Worm (Caenorhabditis elegans) whole organism, early embryonic: Measurements from ENCODE around the gene clec-80.
"Not testable (repeated sequence)": the region's sequence is repeated elsewhere in the genome, so short reads cannot be mapped to it uniquely, and the experiment has no call there.

Experiments used
- B0310.2 ChIP-seq: sonication (generic microtip); optimal IDR thresholded peaks from 2 replicates; lab custom pipeline; 2016; ENCODE audit warnings: mild to moderate bottlenecking, missing genetic modification characterization, missing compliant biosample characterization
- F13C5.2 ChIP-seq: sonication (generic microtip); optimal IDR thresholded peaks from 2 replicates; lab custom pipeline; 2017; ENCODE audit warnings: mild to moderate bottlenecking, missing genetic modification characterization, inconsistent platforms, missing compliant biosample characterization
- aly-1 ChIP-seq: sonication (generic microtip); optimal IDR thresholded peaks from 2 replicates; lab custom pipeline; 2016; ENCODE audit warnings: missing genetic modification characterization, missing compliant biosample characterization
- ama-1 ChIP-seq: fragments of 150-350 bp; optimal IDR thresholded peaks from 2 replicates; lab custom pipeline; 2014
- ceh-13 ChIP-seq: fragments of 200-800 bp; sonication (Bioruptor generic); optimal IDR thresholded peaks from 2 replicates; lab custom pipeline; 2018; ENCODE audit warnings: mild to moderate bottlenecking, missing genetic modification characterization, missing compliant biosample characterization
- ceh-36 ChIP-seq: sonication (generic microtip); optimal IDR thresholded peaks from 2 replicates; lab custom pipeline; 2016; ENCODE audit warnings: missing genetic modification characterization, inconsistent platforms, missing compliant biosample characterization
- ets-7 ChIP-seq: sonication (generic microtip); optimal IDR thresholded peaks from 2 replicates; lab custom pipeline; 2016; ENCODE audit warnings: missing genotype, missing genetic modification characterization, missing compliant biosample characterization
- flt-1 ChIP-seq: fragments of 200-800 bp; sonication (Bioruptor generic); IDR thresholded peaks from 2 replicates; pipeline ENCODE4 v1.3.6; 2022; ENCODE audit warnings: missing genetic modification characterization, missing compliant biosample characterization
- hmbx-1 ChIP-seq: sonication (generic microtip); optimal IDR thresholded peaks from 2 replicates; lab custom pipeline; 2016; ENCODE audit warnings: mild to moderate bottlenecking, missing genetic modification characterization, missing compliant biosample characterization
- hmg-4 ChIP-seq: fragments of 200-800 bp; sonication (Bioruptor generic); optimal IDR thresholded peaks from 2 replicates; lab custom pipeline; 2018; ENCODE audit warnings: mild to moderate bottlenecking, missing genetic modification characterization, missing compliant biosample characterization
- hnd-1 ChIP-seq: sonication (generic microtip); optimal IDR thresholded peaks from 2 replicates; lab custom pipeline; 2016; ENCODE audit warnings: missing genetic modification characterization, missing compliant biosample characterization
- pes-1 ChIP-seq: fragments of 200-800 bp; sonication (Bioruptor generic); IDR thresholded peaks from 2 replicates; pipeline ENCODE4 v1.3.6; 2022; ENCODE audit warnings: missing genetic modification reagents, missing genetic modification characterization, missing compliant biosample characterization
- scrt-1 ChIP-seq: fragments of 200-800 bp; sonication (Bioruptor generic); IDR thresholded peaks from 2 replicates; pipeline ENCODE4 v1.3.6; 2022; ENCODE audit warnings: missing genetic modification characterization, missing compliant biosample characterization
- sea-1 ChIP-seq: fragments of 200-800 bp; sonication (Bioruptor generic); conservative IDR thresholded peaks from 2 replicates; pipeline ENCODE4 v1.3.6; 2022; ENCODE audit warnings: missing genetic modification characterization, missing compliant biosample characterization
- tbx-11 ChIP-seq: fragments of 200-800 bp; sonication (Bioruptor generic); IDR thresholded peaks from 2 replicates; pipeline ENCODE4 v1.3.6; 2022; ENCODE audit warnings: missing genetic modification characterization, missing compliant biosample characterization
- tbx-37 ChIP-seq: fragments of 200-800 bp; sonication (Bioruptor generic); conservative IDR thresholded peaks from 2 replicates; pipeline ENCODE4 v1.3.6; 2022; ENCODE audit warnings: missing genetic modification reagents, missing genetic modification characterization, missing compliant biosample characterization
- tra-4 ChIP-seq: sonication (generic microtip); optimal IDR thresholded peaks from 2 replicates; lab custom pipeline; 2017; ENCODE audit warnings: missing genetic modification characterization, missing compliant biosample characterization

clec-80 gene

DNA sequence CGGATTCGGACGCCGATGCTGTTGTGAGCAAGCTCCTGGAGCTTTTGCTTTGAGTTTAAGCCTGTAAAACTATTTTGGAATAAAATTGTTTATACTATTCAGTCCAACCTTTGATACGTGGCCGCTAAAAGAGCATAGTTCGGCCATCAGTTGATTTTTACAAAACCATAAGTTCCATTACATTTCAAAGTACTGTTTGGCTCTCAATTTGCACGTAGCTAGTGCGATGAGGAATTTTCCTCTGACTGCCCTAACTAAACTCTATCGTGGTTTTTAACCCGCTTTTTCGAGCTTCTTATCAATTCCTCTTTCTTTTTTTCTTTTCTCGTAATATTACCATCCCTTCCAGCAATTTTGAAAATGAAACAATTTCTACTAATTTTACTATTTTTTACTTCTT, at the start of gene clec-80:
TSS of gene clec-80 (plus strand) at position 301 of the 400 bp plus-strand sequence.
- TF ChIP-seq hmg-4 (GFP tag; lab: Kevin White, UChicago) = no peak

DNA sequence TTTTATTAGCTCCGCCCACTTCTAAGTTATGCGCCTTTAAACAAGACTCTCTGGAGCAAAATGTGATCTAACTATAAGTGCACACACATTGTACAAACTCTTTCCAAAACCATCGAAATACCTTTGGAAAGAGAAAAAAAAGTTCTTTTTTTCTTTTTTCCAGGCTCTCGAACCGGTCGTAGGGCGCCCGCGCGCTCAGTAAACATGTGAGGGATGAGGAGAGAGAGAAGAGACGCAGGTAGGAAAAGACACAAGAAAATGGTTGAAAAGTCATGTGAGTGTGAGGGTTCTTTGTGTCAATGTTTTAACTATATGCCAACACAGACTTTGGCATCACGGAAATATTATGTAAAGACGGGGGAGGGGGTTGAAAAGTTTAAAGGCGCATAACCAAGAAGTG, 49.0 kb upstream of the clec-80 start:
- TF ChIP-seq tbx-11 (GFP tag; lab: Robert Waterston, UW) = no peak
- no peak for TF ChIP-seq hmbx-1 (tag; lab: Kevin White, UChicago)
- no peak for TF ChIP-seq hmg-4 (GFP tag; lab: Kevin White, UChicago)
- no peak for TF ChIP-seq scrt-1 (GFP tag; lab: Robert Waterston, UW)
- TF ChIP-seq hnd-1 = no peak
- TF ChIP-seq F13C5.2 (tag; lab: Kevin White, UChicago) = no peak
- no peak for TF ChIP-seq B0310.2
- TF ChIP-seq flt-1 (GFP tag; lab: Robert Waterston, UW) = no peak
- TF ChIP-seq ceh-36 = no peak
- no peak for TF ChIP-seq pes-1 (GFP tag; lab: Robert Waterston, UW)
- no peak for TF ChIP-seq aly-1 (tag; lab: Kevin White, UChicago)
- no peak for TF ChIP-seq tbx-37
- TF ChIP-seq sea-1 (GFP tag; lab: Robert Waterston, UW) = no peak
- TF ChIP-seq ama-1 (lab: Kevin White, UChicago) = no peak
- no peak for TF ChIP-seq ceh-13 (GFP tag; lab: Kevin White, UChicago)
- no peak for TF ChIP-seq ets-7
- no peak for TF ChIP-seq tra-4

DNA sequence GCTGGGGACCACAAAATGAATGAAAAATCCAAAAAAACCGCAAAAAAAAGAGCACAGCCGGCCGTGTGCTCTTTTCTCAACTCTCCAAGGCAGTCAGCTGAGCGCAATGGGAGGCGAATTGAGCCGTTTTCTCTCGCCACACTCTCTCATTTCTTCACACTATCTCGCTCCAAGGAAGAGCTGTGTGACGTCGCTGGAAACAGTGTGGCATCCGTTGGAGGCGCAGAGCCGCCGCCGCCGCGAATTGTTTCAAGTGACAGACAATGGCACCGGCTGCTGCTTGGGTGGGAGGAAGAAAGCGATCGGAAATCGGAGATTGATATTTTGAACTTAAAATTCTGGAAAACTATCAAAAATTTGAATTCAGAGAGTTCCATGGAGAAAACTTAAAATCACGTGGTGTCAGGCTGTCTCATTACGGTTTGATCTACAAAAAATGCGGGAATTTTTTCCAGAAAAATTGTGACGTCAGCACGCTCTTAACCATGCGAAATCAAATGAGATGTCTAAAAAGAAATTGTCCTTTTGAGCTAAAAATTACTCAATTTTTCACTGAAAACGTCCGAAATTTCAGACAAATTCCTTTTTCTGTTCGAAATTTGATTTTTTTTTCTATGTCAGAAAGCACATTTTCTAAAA, 47.4 kb upstream of the clec-80 start:
- TF ChIP-seq tbx-11 (GFP tag; lab: Robert Waterston, UW) = no peak
- no peak for TF ChIP-seq hmg-4 (GFP tag; lab: Kevin White, UChicago)
- no peak for TF ChIP-seq hmbx-1 (tag; lab: Kevin White, UChicago)
- TF ChIP-seq tbx-37 = no peak
- no peak for TF ChIP-seq aly-1 (tag; lab: Kevin White, UChicago)
- no peak for TF ChIP-seq hnd-1
- no peak for TF ChIP-seq B0310.2
- TF ChIP-seq tra-4 = no peak
- no peak for TF ChIP-seq flt-1 (GFP tag; lab: Robert Waterston, UW)
- no peak for TF ChIP-seq ceh-36
- no peak for TF ChIP-seq ets-7
- TF ChIP-seq ceh-13 (GFP tag; lab: Kevin White, UChicago) = no peak
- no peak for TF ChIP-seq ama-1 (lab: Kevin White, UChicago)
- no peak for TF ChIP-seq sea-1 (GFP tag; lab: Robert Waterston, UW)
- no peak for TF ChIP-seq F13C5.2 (tag; lab: Kevin White, UChicago)

DNA sequence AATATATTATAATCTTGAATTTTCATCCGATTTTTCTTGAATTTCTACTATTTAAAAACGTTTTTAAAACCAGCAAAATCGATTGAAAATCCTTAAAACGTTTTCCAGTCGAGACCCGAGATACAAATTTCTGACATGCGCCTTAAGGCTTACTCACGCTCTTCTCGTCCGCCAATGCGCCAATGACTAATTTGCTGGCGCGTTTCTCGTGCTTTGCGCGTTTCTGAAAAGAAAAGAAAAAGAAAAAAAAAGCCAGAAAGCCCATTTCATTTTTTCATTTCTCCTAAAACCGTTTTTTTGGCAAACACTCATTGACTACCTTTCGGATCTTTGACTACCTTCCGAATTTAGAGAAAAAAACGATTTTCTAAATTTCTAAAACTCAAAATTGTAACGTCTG, 46.8 kb upstream of the clec-80 start:
- TF ChIP-seq hmbx-1 (tag; lab: Kevin White, UChicago) (no peak), ama-1 (lab: Kevin White, UChicago) (no peak), tra-4 (no peak), aly-1 (tag; lab: Kevin White, UChicago) (no peak), scrt-1 (GFP tag; lab: Robert Waterston, UW) (no peak), hmg-4 (GFP tag; lab: Kevin White, UChicago) (no peak), ceh-13 (GFP tag; lab: Kevin White, UChicago) (no peak), pes-1 (GFP tag; lab: Robert Waterston, UW) (no peak), ets-7 (no peak), tbx-11 (GFP tag; lab: Robert Waterston, UW) (no peak), flt-1 (GFP tag; lab: Robert Waterston, UW) (no peak), B0310.2 (no peak), sea-1 (GFP tag; lab: Robert Waterston, UW) (no peak), hnd-1 (no peak), tbx-37 (no peak), ceh-36 (no peak), F13C5.2 (tag; lab: Kevin White, UChicago) (no peak)

DNA sequence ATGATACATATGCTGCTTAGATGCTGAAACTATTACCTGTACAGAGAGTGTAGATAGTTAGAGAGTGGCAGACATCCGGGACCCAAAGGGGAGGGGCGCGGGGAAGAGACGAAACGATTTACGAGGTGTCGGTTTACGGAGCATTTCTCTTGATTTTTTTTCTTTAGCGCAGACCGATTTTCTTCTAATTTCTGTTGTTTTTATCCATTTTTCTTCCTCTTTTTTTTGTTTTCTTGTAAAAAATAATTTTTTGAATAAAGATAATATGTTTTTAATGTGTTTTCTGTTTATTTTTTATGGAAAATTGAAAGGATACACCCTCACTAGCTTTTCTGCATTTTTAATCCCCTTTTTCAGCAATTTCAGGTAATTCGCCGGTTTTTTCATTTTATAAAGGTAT, 45.7 kb upstream of the clec-80 start, which contains the start of gene Y54G2A.72:
TSS of gene Y54G2A.72 (plus strand) at position 301 of the 400 bp plus-strand sequence.
- TF ChIP-seq ceh-13 (GFP tag; lab: Kevin White, UChicago); F13C5.2 (tag; lab: Kevin White, UChicago); flt-1 (GFP tag; lab: Robert Waterston, UW): not testable (repeated sequence)

DNA sequence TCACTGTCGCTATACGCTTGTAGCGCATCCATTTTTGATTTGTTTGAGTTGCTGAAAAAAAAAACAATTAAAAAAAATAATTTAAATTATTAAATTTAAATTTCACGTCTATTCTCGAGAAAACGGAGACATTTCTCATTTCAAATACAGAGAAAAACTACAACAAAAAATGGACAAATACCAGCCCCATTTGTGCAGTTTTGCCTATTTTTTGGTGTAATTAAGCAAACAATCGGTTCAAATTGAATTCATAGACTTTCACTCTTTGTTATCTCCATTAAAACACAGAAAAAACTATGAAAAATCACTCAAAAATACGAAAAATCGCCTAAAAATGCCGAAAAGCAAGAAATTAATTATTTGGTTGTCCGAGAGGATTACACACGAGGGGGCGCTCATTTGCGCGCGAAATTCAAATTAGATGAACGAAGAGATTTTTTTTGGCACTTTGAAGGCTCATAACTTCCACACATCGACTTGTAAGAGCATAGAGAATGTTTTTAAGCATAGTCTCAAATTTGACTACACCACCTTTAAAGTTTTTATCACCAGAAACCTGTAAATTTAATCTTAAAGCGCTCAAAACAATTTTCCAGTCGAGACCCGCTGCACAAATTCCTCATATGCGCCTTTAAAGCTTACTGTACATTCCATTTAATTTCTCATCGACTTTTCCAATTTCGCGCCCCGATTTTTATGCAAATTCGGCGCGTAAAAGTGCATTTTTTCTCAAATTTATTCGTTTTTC, 40.6 kb upstream of the clec-80 start, which contains the start of gene Y54G2A.12:
TSS of gene Y54G2A.12 (minus strand) at position 51 of the 748 bp plus-strand sequence.
- TF ChIP-seq tbx-37 (no peak), ets-7 (no peak), tbx-11 (GFP tag; lab: Robert Waterston, UW) (no peak), sea-1 (GFP tag; lab: Robert Waterston, UW) (no peak), B0310.2 (no peak)

DNA sequence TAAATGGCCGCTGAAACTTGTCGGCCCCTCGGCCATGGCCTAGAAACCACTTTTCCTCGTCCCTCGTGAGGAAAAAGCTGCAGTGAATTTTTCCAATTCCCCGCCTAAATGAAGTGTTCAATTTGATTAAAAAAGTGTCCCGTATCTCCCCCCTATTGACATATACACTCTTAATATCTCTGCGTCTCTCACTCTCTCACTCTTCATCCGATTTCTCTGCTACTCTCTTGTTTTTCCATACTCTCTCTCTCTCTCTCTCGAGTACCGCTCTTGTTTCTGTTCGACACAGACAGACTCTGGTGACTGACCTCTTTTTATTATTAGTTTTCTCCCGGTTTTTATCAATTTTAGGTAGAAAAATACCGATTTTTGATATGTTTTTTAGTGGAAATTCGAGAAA, 38.5 kb upstream of the clec-80 start:
- TF ChIP-seq F13C5.2 (tag; lab: Kevin White, UChicago) = no peak

DNA sequence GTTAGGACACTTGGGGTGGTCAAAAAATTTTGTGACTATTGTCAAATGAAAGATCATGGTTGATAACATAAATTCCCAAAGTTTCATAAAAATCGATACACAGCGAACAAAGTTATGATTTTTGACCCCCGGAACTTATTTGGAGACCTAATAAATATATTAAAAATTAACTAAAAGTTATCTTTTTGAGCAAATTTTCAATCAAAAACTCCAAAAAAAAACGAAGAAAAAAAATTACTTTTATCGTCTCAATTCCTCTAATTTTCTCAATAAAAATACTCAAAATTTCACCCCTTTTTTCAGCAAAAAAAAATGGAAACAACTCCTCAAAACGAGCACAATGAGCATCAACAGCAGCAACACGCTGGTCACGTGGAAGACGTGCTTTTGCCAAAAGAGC, 35.2 kb upstream of the clec-80 start, which contains the start of gene atln-1:
TSS of gene atln-1 (plus strand) at position 301 of the 400 bp plus-strand sequence.
- TF ChIP-seq B0310.2; tra-4; tbx-11 (GFP tag; lab: Robert Waterston, UW): not testable (repeated sequence)
